Fruit fly (Drosophila melanogaster): ENCODE measurements around the gene CG42238.

Gene CG42238

dm6 chr2L:20927653-20928052, 124.3 kb downstream of the CG42238 start, which contains the start of gene Nthl1:
TSS of gene Nthl1 (minus strand) at chr2L:20927860.
- TF ChIP-seq noc (tag; optimal IDR thresholded peaks at IDR 0.05) = no peak

- TF ChIP-seq noc (tag; optimal IDR thresholded peaks at IDR 0.05) = no peak
Observed at dm6 chr2L:20925975-20926374, 126.0 kb downstream of the CG42238 start, which contains the start of gene RPA2. TSS of gene RPA2 (minus strand) at chr2L:20926147.

dm6 chr2L:20923088-20923571, 128.8 kb downstream of the CG42238 start:
- TF ChIP-seq noc (tag; optimal IDR thresholded peaks at IDR 0.05) = no peak

- peak; percentile 84 for TF ChIP-seq noc (tag; optimal IDR thresholded peaks at IDR 0.05)
Observed at dm6 chr2L:20922196-20923087, 129.5 kb downstream of the CG42238 start, which contains the start of gene Mtp. TSS of gene Mtp (minus strand) at chr2L:20922876.

- TF ChIP-seq noc (tag; optimal IDR thresholded peaks at IDR 0.05) = peak; percentile 0
Observed at dm6 chr2L:20918733-20919132, 133.2 kb downstream of the CG42238 start, which contains the start of the genes CG43739 and sky. TSS of gene CG43739 (minus strand) at chr2L:20918931. TSS of gene sky (minus strand) at chr2L:20918931.

dm6 chr2L:20918056-20918674, 133.8 kb downstream of the CG42238 start:
- TF ChIP-seq noc (tag; optimal IDR thresholded peaks at IDR 0.05) = peak; percentile 85

- TF ChIP-seq noc (tag; optimal IDR thresholded peaks at IDR 0.05) = peak; percentile 76
Observed at dm6 chr2L:20917235-20918055, 134.5 kb downstream of the CG42238 start.

dm6 chr2L:20916672-20917209, 135.2 kb downstream of the CG42238 start:
- no peak for TF ChIP-seq noc (tag; optimal IDR thresholded peaks at IDR 0.05)
